Worm (Caenorhabditis elegans) whole organism, L1 larva: Measurements from ENCODE around the gene col-42.

ENCODE experiments used
- dsc-1 ChIP-seq: sonication (generic microtip); optimal IDR thresholded peaks from 2 replicates; lab custom pipeline; 2016; ENCODE audit warnings: mild to moderate bottlenecking, missing genetic modification characterization, missing compliant biosample characterization
- mdl-1 ChIP-seq, 2 experiments: fragments of 150-350 bp; optimal IDR thresholded peaks; 2 replicates each; lab custom pipeline; 2014 to 2017; ENCODE audit warnings: missing biosample characterization in 2 of 2, missing genetic modification characterization in 2 of 2, inconsistent platforms in 1 of 2
- nhr-90 ChIP-seq: sonication (generic microtip); optimal IDR thresholded peaks from 2 replicates; lab custom pipeline; 2016; ENCODE audit warnings: mild to moderate bottlenecking, missing genetic modification characterization, missing compliant biosample characterization; ENCODE audit not compliant: poor library complexity
- tbx-2 ChIP-seq: sonication (generic microtip); optimal IDR thresholded peaks from 2 replicates; lab custom pipeline; 2016; ENCODE audit warnings: missing genetic modification characterization, missing compliant biosample characterization

DNA sequence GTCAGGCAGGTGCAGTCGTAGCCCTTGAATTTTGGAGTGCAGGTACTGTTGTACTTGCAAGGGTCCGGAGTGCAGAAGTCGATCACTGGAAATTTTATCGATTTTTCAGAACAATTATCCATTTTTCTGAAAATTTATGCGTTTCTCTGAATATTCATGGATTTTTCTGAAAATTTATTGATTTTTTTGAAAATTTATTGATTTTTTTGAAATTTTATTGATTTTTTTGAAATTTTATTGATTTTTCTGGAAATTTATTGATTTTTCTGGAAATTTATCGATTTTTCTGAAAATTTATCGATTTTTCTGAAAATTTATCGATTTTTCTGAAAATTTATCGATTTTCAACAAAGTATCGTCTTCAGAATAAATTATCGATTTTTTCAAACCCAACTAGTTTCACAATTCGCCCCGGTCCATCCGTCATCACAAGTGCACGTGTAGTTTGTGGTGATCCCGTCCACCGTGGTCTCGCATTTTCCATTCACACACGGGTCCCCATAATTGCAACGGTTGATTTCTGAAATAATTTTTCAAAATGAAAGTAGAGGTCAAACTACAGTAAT is 6.2 kb upstream of the col-42 start:
- TF ChIP-seq nhr-90 (no peak), dsc-1 (no peak), mdl-1 (tag; optimal IDR thresholded peaks at IDR 0.05; lab: Kevin White, UChicago) (no peak), tbx-2 (tag; lab: Kevin White, UChicago) (no peak)
